Worm (Caenorhabditis elegans): Measurements from ENCODE around the gene col-114.

DNA sequence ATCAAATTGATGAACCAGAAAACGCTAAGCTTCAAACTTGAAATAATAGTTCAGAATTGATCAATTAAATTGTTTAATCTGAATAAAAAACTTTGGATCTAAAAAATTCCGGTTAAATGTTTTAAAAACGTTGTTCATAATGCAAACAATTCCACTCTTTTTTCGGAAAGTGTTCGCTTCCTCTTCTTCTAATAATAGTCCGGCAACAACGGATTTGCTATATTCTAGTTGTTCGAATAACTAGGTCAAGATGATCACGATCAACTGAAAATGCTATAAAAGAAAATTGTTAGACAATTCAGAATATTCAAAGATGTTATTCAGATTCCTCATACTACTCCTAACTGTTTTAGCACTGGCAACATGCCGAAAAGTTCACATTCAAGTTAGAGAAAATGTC, 15.5 kb downstream of the col-114 start, which contains the start of gene D2024.4:
- TF ChIP-seq fos-1 (tag; optimal IDR thresholded peaks at IDR 0.05) (no peak), pag-3 (tag; optimal IDR thresholded peaks at IDR 0.05; ENCODE audit: borderline replicate concordance, insufficient read depth) (no peak), egl-27 (tag; optimal IDR thresholded peaks at IDR 0.05) (no peak), skn-1 (tag; optimal IDR thresholded peaks at IDR 0.05) (no peak), blmp-1 (tag; optimal IDR thresholded peaks at IDR 0.05) (no peak), sptf-1 (tag; optimal IDR thresholded peaks at IDR 0.05) (no peak), sox-4 (tag; optimal IDR thresholded peaks at IDR 0.05) (no peak), ama-1 (optimal IDR thresholded peaks at IDR 0.05) (no peak), zag-1 (tag; optimal IDR thresholded peaks at IDR 0.05) (no peak), C16A3.4 (tag; optimal IDR thresholded peaks at IDR 0.05) (no peak)

Data from whole organism, L1 larva.